Fruit fly (Drosophila melanogaster) Kc167 (cell line): ENCODE measurements around the gene wap.

Experiments
- Myc ChIP-seq: fragments of >200 bp; optimal IDR thresholded peaks from 2 replicates; lab custom pipeline; 2017; ENCODE audit warnings: missing external identifiers
- insv ChIP-seq: fragments of >200 bp; optimal IDR thresholded peaks from 3 replicates; lab custom pipeline; 2018; ENCODE audit warnings: missing external identifiers

DNA sequence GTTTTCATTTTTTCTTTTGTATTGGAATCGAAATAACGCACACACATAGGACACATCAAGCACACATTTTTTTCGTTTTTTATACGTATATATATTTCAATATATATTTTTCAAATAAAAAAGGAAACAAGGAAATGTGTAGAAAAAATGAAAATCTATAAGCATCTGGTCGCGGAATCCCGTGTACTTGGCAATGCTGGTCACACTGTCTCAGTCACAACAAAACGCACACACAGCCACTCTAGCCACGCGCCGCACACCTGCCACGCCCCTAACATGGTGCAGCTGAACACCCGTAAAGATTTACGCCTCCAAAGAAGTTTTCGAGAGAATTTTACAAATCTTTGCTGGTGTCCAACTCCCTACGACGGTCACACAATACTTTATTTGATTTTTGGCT is 44.3 kb upstream of the wap start:
- no peak for TF ChIP-seq Myc
- TF ChIP-seq insv (lab: Kevin White, UChicago): no peak
